Worm (Caenorhabditis elegans): ENCODE measurements around the gene sri-77.

DNA sequence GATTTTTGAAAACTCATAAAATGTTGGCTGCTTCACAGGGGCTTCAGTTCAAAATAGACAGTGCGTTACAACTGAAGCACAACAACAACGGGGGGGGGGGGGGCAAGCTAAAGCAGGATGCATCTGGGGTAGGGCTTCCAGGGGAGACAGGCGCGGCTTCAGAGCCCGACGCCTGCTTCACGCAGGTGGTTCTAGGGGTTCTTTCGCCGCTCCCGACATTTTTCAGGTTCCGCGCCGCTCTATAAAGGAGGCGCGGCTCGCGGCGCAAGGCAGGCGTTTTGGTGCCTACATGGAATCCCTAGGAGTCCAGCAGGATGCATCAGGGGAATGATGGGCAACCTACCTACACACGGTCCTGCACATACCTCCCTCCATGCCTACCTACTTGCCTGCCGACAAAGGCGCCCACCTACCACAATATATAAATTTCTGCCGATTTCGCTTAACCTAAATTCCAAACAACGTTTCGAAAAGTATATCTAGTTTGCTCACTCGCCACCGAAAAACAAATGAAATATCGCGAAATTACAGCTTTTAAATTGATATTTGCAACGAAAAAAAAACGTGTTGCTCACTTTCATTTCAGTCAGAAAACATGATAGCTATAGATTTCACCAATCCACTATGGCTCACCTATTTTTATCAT lies 22.1 kb upstream of the sri-77 start, which contains the start of gene sri-71:
- TF ChIP-seq mab-9 (GFP tag; IDR thresholded peaks at IDR 0.05), result no peak
- no peak for TF ChIP-seq egl-27 (tag; optimal IDR thresholded peaks at IDR 0.05)
- no peak for TF ChIP-seq pag-3 (tag; optimal IDR thresholded peaks at IDR 0.05; ENCODE audit: borderline replicate concordance, insufficient read depth)
- no peak for TF ChIP-seq nhr-11 (tag; optimal IDR thresholded peaks at IDR 0.05)
- no peak for TF ChIP-seq pax-3 (tag; optimal IDR thresholded peaks at IDR 0.05)
- no peak for TF ChIP-seq dpl-1 (GFP tag; optimal IDR thresholded peaks at IDR 0.05)
- TF ChIP-seq lin-35 (GFP tag; optimal IDR thresholded peaks at IDR 0.05), result no peak
